Worm (Caenorhabditis elegans) whole organism, mixed stage, embryonic: ENCODE data around the gene W03B1.9.
A peak's percentile ranks its signal among the peaks of the same experiment; 100 is the strongest.

ENCODE experiments used
- blmp-1 ChIP-seq: fragments of 150-350 bp; optimal IDR thresholded peaks from 2 replicates; lab custom pipeline; 2014; ENCODE audit warnings: missing biosample characterization, missing genetic modification characterization
- ces-1 ChIP-seq: fragments of 150-350 bp; optimal IDR thresholded peaks from 2 replicates; lab custom pipeline; 2014; ENCODE audit warnings: missing biosample characterization, missing genetic modification reagents, missing genetic modification characterization
- elt-1 ChIP-seq: sonication (generic microtip); optimal IDR thresholded peaks from 2 replicates; lab custom pipeline; 2017; ENCODE audit warnings: missing genetic modification characterization, mild to moderate bottlenecking, missing compliant biosample characterization, antibody characterized with exemption, moderate library complexity, borderline replicate concordance; ENCODE audit not compliant: insufficient read depth
- lin-13 ChIP-seq: fragments of 150-350 bp; optimal IDR thresholded peaks from 2 replicates; lab custom pipeline; 2014; ENCODE audit warnings: missing biosample characterization, missing genetic modification characterization
- lsy-2 ChIP-seq: fragments of 150-350 bp; optimal IDR thresholded peaks from 2 replicates; lab custom pipeline; 2014; ENCODE audit warnings: missing biosample characterization, missing genetic modification characterization
- nhr-237 ChIP-seq: fragments of 150-350 bp; optimal IDR thresholded peaks from 2 replicates; lab custom pipeline; 2014; ENCODE audit warnings: missing biosample characterization, missing genetic modification characterization
- pha-4 ChIP-seq: fragments of 150-350 bp; optimal IDR thresholded peaks from 2 replicates; lab custom pipeline; 2018; ENCODE audit warnings: missing biosample characterization, missing genetic modification reagents, missing genetic modification characterization
- snpc-4 ChIP-seq: fragments of 150-350 bp; optimal IDR thresholded peaks from 2 replicates; lab custom pipeline; 2014; ENCODE audit warnings: missing biosample characterization, missing genetic modification characterization
- unc-62 ChIP-seq: fragments of 150-350 bp; optimal IDR thresholded peaks from 2 replicates; lab custom pipeline; 2014; ENCODE audit warnings: missing biosample characterization, missing genetic modification reagents, missing genetic modification characterization

DNA sequence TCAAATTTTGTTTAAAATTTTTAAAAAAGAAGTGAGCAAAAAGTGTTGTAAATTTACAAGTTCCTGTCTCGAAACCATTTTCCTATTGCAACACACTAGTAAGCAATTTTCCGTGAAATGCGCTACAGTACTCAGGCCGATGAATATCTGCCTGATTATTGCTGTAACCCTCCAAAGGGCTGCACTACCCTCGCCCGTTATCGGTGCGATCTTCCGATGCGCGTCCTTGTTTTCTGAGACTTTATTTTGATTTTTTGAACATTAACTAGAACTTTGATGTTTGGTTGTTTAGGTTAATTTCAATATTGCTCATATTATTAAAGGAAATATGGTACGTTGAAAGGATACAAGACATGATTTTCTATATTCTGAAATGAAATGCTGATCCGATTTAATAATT is 18.6 kb downstream of the W03B1.9 start:
- TF ChIP-seq blmp-1 (tag; lab: Kevin White, UChicago), result no peak
- no peak for TF ChIP-seq unc-62 (GFP tag; lab: Kevin White, UChicago)
- TF ChIP-seq snpc-4 (tag; lab: Kevin White, UChicago), result no peak
- TF ChIP-seq elt-1 (tag; lab: Kevin White, UChicago), result peak; percentile 70
- TF ChIP-seq nhr-237 (tag; lab: Kevin White, UChicago), result no peak
- TF ChIP-seq ces-1 (GFP tag; lab: Kevin White, UChicago), result no peak
- TF ChIP-seq pha-4 (tag; lab: Kevin White, UChicago), result no peak
- TF ChIP-seq lsy-2 (tag; lab: Kevin White, UChicago), result no peak
- no peak for TF ChIP-seq lin-13
